Worm (Caenorhabditis elegans) whole organism, young adult: ENCODE data around the gene C27H6.8.

ENCODE experiments used
- B0261.1 ChIP-seq: sonication (generic microtip); optimal IDR thresholded peaks from 2 replicates; lab custom pipeline; 2016; ENCODE audit warnings: mild to moderate bottlenecking, missing genetic modification characterization, moderate library complexity, missing compliant biosample characterization
- C06A6.2 ChIP-seq: fragments of 200-800 bp; sonication (Bioruptor generic); conservative IDR thresholded peaks from 2 replicates; pipeline ENCODE4 v1.3.6; 2022; ENCODE audit warnings: missing genetic modification characterization, missing compliant biosample characterization
- F10E7.11 ChIP-seq: sonication (generic microtip); optimal IDR thresholded peaks from 2 replicates; lab custom pipeline; 2017; ENCODE audit warnings: mild to moderate bottlenecking, missing genetic modification characterization, moderate library complexity, missing compliant biosample characterization
- F37B4.10 ChIP-seq: fragments of 200-800 bp; sonication (Bioruptor generic); IDR thresholded peaks from 2 replicates; pipeline ENCODE4 v1.3.6; 2022; ENCODE audit warnings: missing genetic modification characterization, missing compliant biosample characterization
- F52B5.7 ChIP-seq: sonication (generic microtip); optimal IDR thresholded peaks from 2 replicates; lab custom pipeline; 2016; ENCODE audit warnings: mild to moderate bottlenecking, missing genetic modification characterization, missing compliant biosample characterization
- F55B11.4 ChIP-seq: sonication (generic microtip); optimal IDR thresholded peaks from 2 replicates; lab custom pipeline; 2016; ENCODE audit warnings: missing compliant biosample characterization, missing genetic modification characterization, borderline replicate concordance; ENCODE audit not compliant: insufficient read depth
- F57A8.1 ChIP-seq: fragments of 200-800 bp; sonication (Bioruptor generic); optimal IDR thresholded peaks from 2 replicates; lab custom pipeline; 2018; ENCODE audit warnings: mild to moderate bottlenecking, missing genetic modification characterization, moderate library complexity, missing compliant biosample characterization
- Y67H2A.10 ChIP-seq: fragments of 200-800 bp; sonication (Bioruptor generic); conservative IDR thresholded peaks from 2 replicates; pipeline ENCODE4 v1.3.6; 2022; ENCODE audit warnings: missing genetic modification reagents, missing genetic modification characterization, missing compliant biosample characterization
- Y79H2A.3 ChIP-seq: fragments of 200-800 bp; sonication (Bioruptor generic); conservative IDR thresholded peaks from 2 replicates; pipeline ENCODE4 v1.3.6; 2022; ENCODE audit warnings: missing genetic modification reagents, missing genetic modification characterization, missing compliant biosample characterization
- Y95B8A.8 ChIP-seq: fragments of 200-800 bp; sonication (Bioruptor generic); IDR thresholded peaks from 2 replicates; pipeline ENCODE4 v1.3.6; 2022; ENCODE audit warnings: missing genetic modification reagents, missing genetic modification characterization, missing compliant biosample characterization
- ZK185.1 ChIP-seq: sonication (generic microtip); optimal IDR thresholded peaks from 2 replicates; lab custom pipeline; 2016; ENCODE audit warnings: mild to moderate bottlenecking, missing genetic modification characterization, missing compliant biosample characterization; ENCODE audit not compliant: poor library complexity, severe bottlenecking
- akir-1 ChIP-seq: fragments of 200-800 bp; sonication (Bioruptor generic); optimal IDR thresholded peaks from 2 replicates; lab custom pipeline; 2018; ENCODE audit warnings: mild to moderate bottlenecking, missing genetic modification characterization, moderate library complexity, missing compliant biosample characterization
- ama-1 ChIP-seq, 3 experiments: fragments of 150-350 bp in 1 of 3; sonication (generic microtip) in 2 of 3; optimal IDR thresholded peaks; 2 replicates each; lab custom pipeline; 2014 to 2018; ENCODE audit warnings: missing biosample characterization in 2 of 3, missing genetic modification characterization in 2 of 3, missing genetic modification reagents in 2 of 3
- aptf-2 ChIP-seq: fragments of 200-800 bp; sonication (Bioruptor generic); conservative IDR thresholded peaks from 2 replicates; pipeline ENCODE4 v1.3.6; 2022; ENCODE audit warnings: missing genetic modification reagents, missing genetic modification characterization, missing compliant biosample characterization
- atf-7 ChIP-seq: sonication (generic microtip); optimal IDR thresholded peaks from 2 replicates; lab custom pipeline; 2017; ENCODE audit warnings: mild to moderate bottlenecking, missing genetic modification characterization, missing compliant biosample characterization
- athp-1 ChIP-seq: sonication (generic microtip); optimal IDR thresholded peaks from 2 replicates; lab custom pipeline; 2017; ENCODE audit warnings: mild to moderate bottlenecking, missing genetic modification characterization, missing compliant biosample characterization
- attf-6 ChIP-seq: fragments of 200-800 bp; sonication (Bioruptor generic); IDR thresholded peaks from 2 replicates; pipeline ENCODE4 v1.3.6; 2022; ENCODE audit warnings: missing genetic modification reagents, missing genetic modification characterization, missing compliant biosample characterization
- cebp-1 ChIP-seq, 2 experiments: fragments of 200-800 bp in 1 of 2; sonication (Bioruptor generic) in 1 of 2; sonication (generic microtip) in 1 of 2; IDR thresholded peaks in 1 of 2; optimal IDR thresholded peaks in 1 of 2; 2 replicates each; pipeline versions ENCODE4 v1.3.6 to Lab custom; 2017 to 2022; ENCODE audit warnings: missing compliant biosample characterization in 2 of 2, missing genetic modification characterization in 2 of 2, mild to moderate bottlenecking in 1 of 2, missing genetic modification reagents in 1 of 2, moderate library complexity in 1 of 2
- ceh-100 ChIP-seq: fragments of 200-800 bp; sonication (Bioruptor generic); IDR thresholded peaks from 2 replicates; pipeline ENCODE4 v1.3.6; 2022; ENCODE audit warnings: missing genetic modification reagents, missing genetic modification characterization, missing compliant biosample characterization
- ceh-91 ChIP-seq: fragments of 200-800 bp; sonication (Bioruptor generic); IDR thresholded peaks from 2 replicates; pipeline ENCODE4 v1.3.6; 2022; ENCODE audit warnings: missing genetic modification reagents, missing genetic modification characterization, missing compliant biosample characterization
- ekl-4 ChIP-seq: fragments of 200-800 bp; sonication (Bioruptor generic); IDR thresholded peaks from 2 replicates; pipeline ENCODE4 v1.3.6; 2022; ENCODE audit warnings: missing genetic modification reagents, missing genetic modification characterization, missing compliant biosample characterization
- gei-17 ChIP-seq: fragments of 200-800 bp; sonication (Bioruptor generic); optimal IDR thresholded peaks from 2 replicates; lab custom pipeline; 2018; ENCODE audit warnings: mild to moderate bottlenecking, missing genetic modification characterization, missing compliant biosample characterization
- hrde-1 ChIP-seq: sonication (generic microtip); optimal IDR thresholded peaks from 2 replicates; lab custom pipeline; 2016; ENCODE audit warnings: missing genetic modification characterization, mild to moderate bottlenecking, missing compliant biosample characterization, moderate library complexity, missing genotype, missing genetic modification reagents, borderline replicate concordance
- hsf-1 ChIP-seq: fragments of 200-800 bp; sonication (Bioruptor generic); IDR thresholded peaks from 2 replicates; pipeline ENCODE4 v1.3.6; 2022; ENCODE audit warnings: missing genetic modification reagents, missing genetic modification characterization, missing compliant biosample characterization
- let-526 ChIP-seq: fragments of 200-800 bp; sonication (Bioruptor generic); IDR thresholded peaks from 2 replicates; pipeline ENCODE4 v1.3.6; 2022; ENCODE audit warnings: missing genetic modification reagents, missing genetic modification characterization, missing compliant biosample characterization
- let-607 ChIP-seq, 2 experiments: fragments of 200-800 bp in 1 of 2; sonication (Bioruptor generic) in 1 of 2; sonication (generic microtip) in 1 of 2; optimal IDR thresholded peaks; 2 replicates each; lab custom pipeline; 2016 to 2018; ENCODE audit warnings: mild to moderate bottlenecking in 2 of 2, missing compliant biosample characterization in 2 of 2, missing genetic modification characterization in 2 of 2, moderate library complexity in 2 of 2, missing genotype in 1 of 2
- lin-35 ChIP-seq, 3 experiments: fragments of 150-350 bp in 2 of 3; sonication (generic microtip) in 1 of 3; optimal IDR thresholded peaks; 2 replicates each; lab custom pipeline; 2014 to 2018; ENCODE audit warnings: missing biosample characterization in 3 of 3, missing genetic modification characterization in 3 of 3, missing genetic modification reagents in 3 of 3
- lsl-1 ChIP-seq: fragments of 200-800 bp; sonication (Bioruptor generic); optimal IDR thresholded peaks from 2 replicates; lab custom pipeline; 2018; ENCODE audit warnings: mild to moderate bottlenecking, missing genetic modification characterization, moderate library complexity, missing compliant biosample characterization
- madf-10 ChIP-seq: sonication (generic microtip); optimal IDR thresholded peaks from 2 replicates; lab custom pipeline; 2016; ENCODE audit warnings: mild to moderate bottlenecking, missing genetic modification characterization, missing compliant biosample characterization
- madf-8 ChIP-seq: fragments of 200-800 bp; sonication (Bioruptor generic); conservative IDR thresholded peaks from 2 replicates; pipeline ENCODE4 v1.3.6; 2022; ENCODE audit warnings: missing genetic modification reagents, missing genetic modification characterization, missing compliant biosample characterization
- nfyb-1 ChIP-seq: fragments of 200-800 bp; sonication (Bioruptor generic); IDR thresholded peaks from 2 replicates; pipeline ENCODE4 v1.3.6; 2022; ENCODE audit warnings: missing genetic modification reagents, missing genetic modification characterization, missing compliant biosample characterization
- nhr-27 ChIP-seq: fragments of 200-800 bp; sonication (Bioruptor generic); optimal IDR thresholded peaks from 2 replicates; lab custom pipeline; 2018; ENCODE audit warnings: mild to moderate bottlenecking, missing genetic modification characterization, moderate library complexity, missing compliant biosample characterization
- nhr-90 ChIP-seq: sonication (generic microtip); optimal IDR thresholded peaks from 2 replicates; lab custom pipeline; 2016; ENCODE audit warnings: missing genotype, mild to moderate bottlenecking, missing genetic modification characterization, missing compliant biosample characterization
- rec-8 ChIP-seq, 2 experiments: sonication (generic microtip); optimal IDR thresholded peaks; 2 replicates each; lab custom pipeline; 2016; ENCODE audit warnings: mild to moderate bottlenecking in 2 of 2, missing genetic modification characterization in 2 of 2, missing genetic modification reagents in 2 of 2, missing genotype in 2 of 2, missing biosample characterization in 1 of 2, missing compliant biosample characterization in 1 of 2, moderate library complexity in 1 of 2
- rpc-1 ChIP-seq, 2 experiments: fragments of 150-350 bp in 1 of 2; sonication (generic microtip) in 1 of 2; optimal IDR thresholded peaks; 2 replicates each; lab custom pipeline; 2014 to 2018; ENCODE audit warnings: missing biosample characterization in 1 of 2, missing genetic modification characterization in 1 of 2, missing genetic modification reagents in 1 of 2, missing genotype in 1 of 2
- sdz-38 ChIP-seq: sonication (generic microtip); optimal IDR thresholded peaks from 2 replicates; lab custom pipeline; 2016; ENCODE audit warnings: missing genotype, missing genetic modification characterization, missing compliant biosample characterization
- sea-2 ChIP-seq: fragments of 200-800 bp; sonication (Bioruptor generic); IDR thresholded peaks from 2 replicates; pipeline ENCODE4 v1.3.6; 2022; ENCODE audit warnings: missing genetic modification characterization, missing compliant biosample characterization
- snpc-3.4 ChIP-seq: sonication (generic microtip); optimal IDR thresholded peaks from 2 replicates; lab custom pipeline; 2017; ENCODE audit warnings: missing genetic modification characterization, mild to moderate bottlenecking, missing compliant biosample characterization, antibody characterized with exemption, moderate library complexity, missing genotype, missing genetic modification reagents
- sptf-2 ChIP-seq: fragments of 200-800 bp; sonication (Bioruptor generic); optimal IDR thresholded peaks from 2 replicates; lab custom pipeline; 2018; ENCODE audit warnings: mild to moderate bottlenecking, missing genetic modification characterization, missing compliant biosample characterization
- tlf-1 ChIP-seq: fragments of 200-800 bp; sonication (Bioruptor generic); optimal IDR thresholded peaks from 2 replicates; lab custom pipeline; 2018; ENCODE audit warnings: mild to moderate bottlenecking, missing genetic modification characterization, missing compliant biosample characterization
- unc-130 ChIP-seq: sonication (generic microtip); optimal IDR thresholded peaks from 2 replicates; lab custom pipeline; 2016; ENCODE audit warnings: missing genetic modification reagents, missing genetic modification characterization, missing compliant biosample characterization
- unc-62 ChIP-seq: fragments of 150-350 bp; optimal IDR thresholded peaks from 2 replicates; lab custom pipeline; 2014; ENCODE audit warnings: missing biosample characterization, missing genetic modification reagents, missing genetic modification characterization
- xnd-1 ChIP-seq: sonication (generic microtip); optimal IDR thresholded peaks from 2 replicates; lab custom pipeline; 2016; ENCODE audit warnings: missing genotype, missing genetic modification reagents, missing genetic modification characterization, missing compliant biosample characterization
- zim-3 ChIP-seq: sonication (generic microtip); optimal IDR thresholded peaks from 2 replicates; lab custom pipeline; 2017; ENCODE audit warnings: mild to moderate bottlenecking, missing genetic modification characterization, moderate library complexity, missing compliant biosample characterization
- ztf-25 ChIP-seq: fragments of 200-800 bp; sonication (Bioruptor generic); IDR thresholded peaks from 2 replicates; pipeline ENCODE4 v1.3.6; 2022; ENCODE audit warnings: missing genetic modification reagents, missing genetic modification characterization, missing compliant biosample characterization
- ztf-3 ChIP-seq: fragments of 200-800 bp; sonication (Bioruptor generic); optimal IDR thresholded peaks from 2 replicates; lab custom pipeline; 2018; ENCODE audit warnings: mild to moderate bottlenecking, missing genetic modification characterization, missing compliant biosample characterization

The C27H6.8 gene

ce11 chrV:10019083-10019624, 31.6 kb upstream of the C27H6.8 start:
- TF ChIP-seq nhr-27 (tag; lab: Kevin White, UChicago) (no peak), let-607 (tag; optimal IDR thresholded peaks at IDR 0.05; lab: Kevin White, UChicago) (no peak), hrde-1 (tag; lab: Kevin White, UChicago) (no peak), tlf-1 (GFP tag; lab: Kevin White, UChicago) (no peak), unc-62 (GFP tag; lab: Kevin White, UChicago) (no peak), rec-8 (tag; optimal IDR thresholded peaks at IDR 0.05; lab: Kevin White, UChicago) (no peak), sea-2 (no peak), C06A6.2 (GFP tag; lab: Robert Waterston, UW) (no peak), Y79H2A.3 (GFP tag; lab: Robert Waterston, UW) (peak; percentile 86), ceh-91 (GFP tag; lab: Robert Waterston, UW) (no peak; the same call in 1 of the 2 replicates), F55B11.4 (tag; lab: Kevin White, UChicago) (no peak), F52B5.7 (tag; lab: Kevin White, UChicago) (no peak), aptf-2 (GFP tag; lab: Robert Waterston, UW) (peak; percentile 43; the same call in 1 of the 2 replicates), madf-8 (GFP tag; lab: Robert Waterston, UW) (no peak; the same call in 1 of the 2 replicates), snpc-3.4 (tag; lab: Kevin White, UChicago) (no peak), B0261.1 (no peak), ekl-4 (GFP tag; lab: Robert Waterston, UW) (no peak), ZK185.1 (tag; lab: Kevin White, UChicago) (no peak), gei-17 (no peak), ztf-25 (GFP tag; lab: Robert Waterston, UW) (no peak), lin-35 (GFP tag; optimal IDR thresholded peaks at IDR 0.05; lab: Kevin White, UChicago) (no peak), Y95B8A.8 (GFP tag; lab: Robert Waterston, UW) (peak; percentile 68), sptf-2 (GFP tag; lab: Kevin White, UChicago) (no peak), Y67H2A.10 (no peak), xnd-1 (tag; lab: Kevin White, UChicago) (no peak), athp-1 (tag; lab: Kevin White, UChicago) (peak; percentile 59), cebp-1 (GFP tag; IDR thresholded peaks at IDR 0.05; lab: Robert Waterston, UW) (no peak), cebp-1 (tag; optimal IDR thresholded peaks at IDR 0.05; lab: Kevin White, UChicago) (peak; percentile 60), ztf-3 (GFP tag; lab: Kevin White, UChicago) (no peak), unc-130 (no peak), F37B4.10 (GFP tag; lab: Robert Waterston, UW) (no peak), akir-1 (no peak), ceh-100 (GFP tag; lab: Robert Waterston, UW) (no peak), rpc-1 (optimal IDR thresholded peaks at IDR 0.05; lab: Kevin White, UChicago) (no peak), rpc-1 (tag; optimal IDR thresholded peaks at IDR 0.05; lab: Kevin White, UChicago) (no peak), zim-3 (no peak), ama-1 (optimal IDR thresholded peaks at IDR 0.05; lab: Kevin White, UChicago) (no peak), ama-1 (GFP tag; optimal IDR thresholded peaks at IDR 0.05; lab: Kevin White, UChicago) (no peak), F57A8.1 (GFP tag; lab: Kevin White, UChicago) (no peak), F10E7.11 (tag; lab: Kevin White, UChicago) (no peak), attf-6 (GFP tag; lab: Robert Waterston, UW) (peak; percentile 23; the same call in 1 of the 2 replicates), atf-7 (tag; lab: Kevin White, UChicago) (no peak), hsf-1 (GFP tag; lab: Robert Waterston, UW) (peak; percentile 9; the same call in 1 of the 2 replicates), let-526 (0 out of 2 replicates have a peak, but pooled peaks have one; percentile 28), lsl-1 (GFP tag; lab: Kevin White, UChicago) (peak; percentile 10), nhr-90 (tag; lab: Kevin White, UChicago) (no peak), madf-10 (tag; lab: Kevin White, UChicago) (no peak), sdz-38 (tag; lab: Kevin White, UChicago) (no peak), nfyb-1 (no peak)
